Worm (Caenorhabditis elegans) whole organism, L1 larva: ENCODE measurements around the gene dhs-17.
A peak's percentile ranks its signal among the peaks of the same experiment; 100 is the strongest.

Experiments used
- blmp-1 ChIP-seq: fragments of 150-350 bp; optimal IDR thresholded peaks from 2 replicates; lab custom pipeline; 2014; ENCODE audit warnings: missing biosample characterization, missing genetic modification characterization
- ceh-88 ChIP-seq: fragments of 200-800 bp; sonication (Bioruptor generic); IDR thresholded peaks from 2 replicates; pipeline ENCODE4 v1.3.6; 2022; ENCODE audit warnings: missing genetic modification characterization, missing compliant biosample characterization
- efl-1 ChIP-seq, 4 experiments: fragments of 150-350 bp; optimal IDR thresholded peaks in 3 of 4; peaks in 1 of 4; 1 replicate in 1 of 4; 2 replicates in 3 of 4; lab custom pipeline; 2014; ENCODE audit warnings: missing biosample characterization in 2 of 4, missing genetic modification characterization in 2 of 4, missing genetic modification reagents in 2 of 4
- efl-3 ChIP-seq: fragments of 200-800 bp; sonication (Bioruptor generic); optimal IDR thresholded peaks from 2 replicates; lab custom pipeline; 2018; ENCODE audit warnings: mild to moderate bottlenecking, missing genetic modification characterization, missing compliant biosample characterization
- elt-3 ChIP-seq, 6 experiments: fragments of 150-350 bp in 1 of 6; sonication (generic microtip); optimal IDR thresholded peaks; 2 replicates each; lab custom pipeline; 2017 to 2018; ENCODE audit warnings: missing biosample characterization in 6 of 6, missing genetic modification characterization in 6 of 6, inconsistent platforms in 1 of 6
- ets-5 ChIP-seq: fragments of 200-800 bp; sonication (Bioruptor generic); IDR thresholded peaks from 2 replicates; pipeline ENCODE4 v1.3.6; 2022; ENCODE audit warnings: missing genetic modification characterization, missing compliant biosample characterization
- lir-3 ChIP-seq: sonication (generic microtip); optimal IDR thresholded peaks from 2 replicates; lab custom pipeline; 2016; ENCODE audit warnings: mild to moderate bottlenecking, missing genetic modification characterization, moderate library complexity, missing compliant biosample characterization; ENCODE audit not compliant: poor library complexity
- nhr-84 ChIP-seq: sonication (generic microtip); optimal IDR thresholded peaks from 2 replicates; lab custom pipeline; 2017; ENCODE audit warnings: missing biosample characterization, missing genetic modification characterization
- pqm-1 ChIP-seq: sonication (generic microtip); optimal IDR thresholded peaks from 3 replicates; lab custom pipeline; 2017; ENCODE audit warnings: missing biosample characterization, missing genetic modification characterization
- tlp-1 ChIP-seq: fragments of 150-350 bp; optimal IDR thresholded peaks from 2 replicates; lab custom pipeline; 2014; ENCODE audit warnings: missing biosample characterization, missing genetic modification characterization

The dhs-17 gene

ce11 chrV:5984244-5984643 is 50.4 kb downstream of the dhs-17 start:
- TF ChIP-seq elt-3 (tag; optimal IDR thresholded peaks at IDR 0.05; lab: Kevin White, UChicago) (no peak), nhr-84 (no peak)
- TF ChIP-seq, all 84 proteins: peak for 0

ce11 chrV:5983380-5983779 is 51.2 kb downstream of the dhs-17 start, which contains the start of gene dhs-16:
dhs-16 (plus strand) TSS chrV:5983745.
- no peak for TF ChIP-seq tlp-1 (tag; lab: Kevin White, UChicago)
- no peak for TF ChIP-seq efl-3 (GFP tag; lab: Kevin White, UChicago)
- no peak for TF ChIP-seq efl-1 (optimal IDR thresholded peaks at IDR 0.05; lab: Kevin White, UChicago)
- peak in 1 of 2 experiments; percentile 46 for TF ChIP-seq efl-1 (GFP tag; optimal IDR thresholded peaks at IDR 0.05 in 1 of 2; lab: Kevin White, UChicago)

- TF ChIP-seq lir-3, result no peak
- peak; percentile 64 for TF ChIP-seq blmp-1
- no peak for TF ChIP-seq pqm-1 (tag; lab: Kevin White, UChicago)
- TF ChIP-seq ceh-88 (GFP tag; lab: Robert Waterston, UW), result no peak
- TF ChIP-seq ets-5, result no peak
Observed at ce11 chrV:5982722-5983121, 51.9 kb downstream of the dhs-17 start.
